Worm (Caenorhabditis elegans) whole organism, early embryonic: ENCODE data around the gene srh-276.

Source experiments
- B0310.2 ChIP-seq: sonication (generic microtip); optimal IDR thresholded peaks from 2 replicates; lab custom pipeline; 2016; ENCODE audit warnings: mild to moderate bottlenecking, missing genetic modification characterization, missing compliant biosample characterization
- F13C5.2 ChIP-seq: sonication (generic microtip); optimal IDR thresholded peaks from 2 replicates; lab custom pipeline; 2017; ENCODE audit warnings: mild to moderate bottlenecking, missing genetic modification characterization, inconsistent platforms, missing compliant biosample characterization
- aly-1 ChIP-seq: sonication (generic microtip); optimal IDR thresholded peaks from 2 replicates; lab custom pipeline; 2016; ENCODE audit warnings: missing genetic modification characterization, missing compliant biosample characterization
- ama-1 ChIP-seq: fragments of 150-350 bp; optimal IDR thresholded peaks from 2 replicates; lab custom pipeline; 2014
- ceh-13 ChIP-seq: fragments of 200-800 bp; sonication (Bioruptor generic); optimal IDR thresholded peaks from 2 replicates; lab custom pipeline; 2018; ENCODE audit warnings: mild to moderate bottlenecking, missing genetic modification characterization, missing compliant biosample characterization
- ceh-36 ChIP-seq: sonication (generic microtip); optimal IDR thresholded peaks from 2 replicates; lab custom pipeline; 2016; ENCODE audit warnings: missing genetic modification characterization, inconsistent platforms, missing compliant biosample characterization
- ets-7 ChIP-seq: sonication (generic microtip); optimal IDR thresholded peaks from 2 replicates; lab custom pipeline; 2016; ENCODE audit warnings: missing genotype, missing genetic modification characterization, missing compliant biosample characterization
- flt-1 ChIP-seq: fragments of 200-800 bp; sonication (Bioruptor generic); IDR thresholded peaks from 2 replicates; pipeline ENCODE4 v1.3.6; 2022; ENCODE audit warnings: missing genetic modification characterization, missing compliant biosample characterization
- hmbx-1 ChIP-seq: sonication (generic microtip); optimal IDR thresholded peaks from 2 replicates; lab custom pipeline; 2016; ENCODE audit warnings: mild to moderate bottlenecking, missing genetic modification characterization, missing compliant biosample characterization
- hmg-4 ChIP-seq: fragments of 200-800 bp; sonication (Bioruptor generic); optimal IDR thresholded peaks from 2 replicates; lab custom pipeline; 2018; ENCODE audit warnings: mild to moderate bottlenecking, missing genetic modification characterization, missing compliant biosample characterization
- hnd-1 ChIP-seq: sonication (generic microtip); optimal IDR thresholded peaks from 2 replicates; lab custom pipeline; 2016; ENCODE audit warnings: missing genetic modification characterization, missing compliant biosample characterization
- pes-1 ChIP-seq: fragments of 200-800 bp; sonication (Bioruptor generic); IDR thresholded peaks from 2 replicates; pipeline ENCODE4 v1.3.6; 2022; ENCODE audit warnings: missing genetic modification reagents, missing genetic modification characterization, missing compliant biosample characterization
- scrt-1 ChIP-seq: fragments of 200-800 bp; sonication (Bioruptor generic); IDR thresholded peaks from 2 replicates; pipeline ENCODE4 v1.3.6; 2022; ENCODE audit warnings: missing genetic modification characterization, missing compliant biosample characterization
- sea-1 ChIP-seq: fragments of 200-800 bp; sonication (Bioruptor generic); conservative IDR thresholded peaks from 2 replicates; pipeline ENCODE4 v1.3.6; 2022; ENCODE audit warnings: missing genetic modification characterization, missing compliant biosample characterization
- tbx-11 ChIP-seq: fragments of 200-800 bp; sonication (Bioruptor generic); IDR thresholded peaks from 2 replicates; pipeline ENCODE4 v1.3.6; 2022; ENCODE audit warnings: missing genetic modification characterization, missing compliant biosample characterization
- tbx-37 ChIP-seq: fragments of 200-800 bp; sonication (Bioruptor generic); conservative IDR thresholded peaks from 2 replicates; pipeline ENCODE4 v1.3.6; 2022; ENCODE audit warnings: missing genetic modification reagents, missing genetic modification characterization, missing compliant biosample characterization
- tra-4 ChIP-seq: sonication (generic microtip); optimal IDR thresholded peaks from 2 replicates; lab custom pipeline; 2017; ENCODE audit warnings: missing genetic modification characterization, missing compliant biosample characterization

The srh-276 gene

DNA sequence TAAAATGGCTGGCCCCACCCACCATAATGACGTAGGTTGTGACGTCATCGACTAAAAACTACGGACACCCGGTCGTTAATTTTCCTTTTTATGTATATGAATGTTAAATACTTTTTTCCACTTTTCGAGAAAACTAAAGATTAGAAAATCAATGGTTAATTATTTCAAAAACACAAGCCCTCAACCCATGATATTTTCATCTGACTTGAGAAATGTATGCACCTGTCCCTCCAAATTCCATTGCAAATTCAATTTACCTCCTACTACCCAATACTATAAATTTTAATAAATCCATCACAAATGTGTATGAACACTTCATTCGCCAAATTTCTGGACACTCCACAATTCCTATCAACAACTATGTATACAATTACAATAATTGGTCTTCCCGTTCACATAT, at the start of gene srh-276:
srh-276 (plus strand) TSS at position 301 of the 400 bp plus-strand sequence.
- TF ChIP-seq B0310.2 (tag; lab: Kevin White, UChicago) (no peak), ama-1 (no peak), tbx-37 (GFP tag; lab: Robert Waterston, UW) (no peak), pes-1 (no peak), scrt-1 (GFP tag; lab: Robert Waterston, UW) (no peak), hnd-1 (tag; lab: Kevin White, UChicago) (no peak), aly-1 (tag; lab: Kevin White, UChicago) (no peak), hmbx-1 (tag; lab: Kevin White, UChicago) (no peak), F13C5.2 (no peak), ets-7 (tag; lab: Kevin White, UChicago) (no peak), hmg-4 (GFP tag; lab: Kevin White, UChicago) (no peak), tra-4 (tag; lab: Kevin White, UChicago) (no peak), ceh-13 (GFP tag; lab: Kevin White, UChicago) (no peak), flt-1 (GFP tag; lab: Robert Waterston, UW) (no peak), sea-1 (GFP tag; lab: Robert Waterston, UW) (no peak), tbx-11 (no peak), ceh-36 (tag; lab: Kevin White, UChicago) (no peak)

- no peak for TF ChIP-seq pes-1
- TF ChIP-seq scrt-1 (GFP tag; lab: Robert Waterston, UW): no peak
- no peak for TF ChIP-seq tra-4 (tag; lab: Kevin White, UChicago)
- no peak for TF ChIP-seq sea-1 (GFP tag; lab: Robert Waterston, UW)
- no peak for TF ChIP-seq ets-7 (tag; lab: Kevin White, UChicago)
- TF ChIP-seq aly-1 (tag; lab: Kevin White, UChicago): no peak
- no peak for TF ChIP-seq F13C5.2
- no peak for TF ChIP-seq hmg-4 (GFP tag; lab: Kevin White, UChicago)
- no peak for TF ChIP-seq hmbx-1 (tag; lab: Kevin White, UChicago)
- no peak for TF ChIP-seq B0310.2 (tag; lab: Kevin White, UChicago)
- no peak for TF ChIP-seq tbx-11
- TF ChIP-seq ama-1: no peak
- no peak for TF ChIP-seq tbx-37 (GFP tag; lab: Robert Waterston, UW)
- TF ChIP-seq ceh-13 (GFP tag; lab: Kevin White, UChicago): no peak
- no peak for TF ChIP-seq hnd-1 (tag; lab: Kevin White, UChicago)
- TF ChIP-seq ceh-36 (tag; lab: Kevin White, UChicago): no peak
- TF ChIP-seq flt-1 (GFP tag; lab: Robert Waterston, UW): no peak
These were observed 49.3 kb upstream of the srh-276 start for ce11 chrV:15479825-15480224.

ce11 chrV:15480505-15481075, 48.6 kb upstream of the srh-276 start:
- TF ChIP-seq sea-1 (GFP tag; lab: Robert Waterston, UW) (no peak), hmbx-1 (tag; lab: Kevin White, UChicago) (no peak), aly-1 (tag; lab: Kevin White, UChicago) (no peak), ets-7 (tag; lab: Kevin White, UChicago) (no peak), tra-4 (tag; lab: Kevin White, UChicago) (no peak)

ce11 chrV:15481374-15481773, 47.8 kb upstream of the srh-276 start, which contains the start of gene nhr-150:
nhr-150 (minus strand) TSS chrV:15481465.
- TF ChIP-seq F13C5.2 (no peak), aly-1 (tag; lab: Kevin White, UChicago) (no peak), tra-4 (tag; lab: Kevin White, UChicago) (no peak), hmbx-1 (tag; lab: Kevin White, UChicago) (no peak), hnd-1 (tag; lab: Kevin White, UChicago) (no peak), ets-7 (tag; lab: Kevin White, UChicago) (no peak), pes-1 (no peak), B0310.2 (tag; lab: Kevin White, UChicago) (no peak), sea-1 (GFP tag; lab: Robert Waterston, UW) (no peak), scrt-1 (GFP tag; lab: Robert Waterston, UW) (no peak), flt-1 (GFP tag; lab: Robert Waterston, UW) (no peak), hmg-4 (GFP tag; lab: Kevin White, UChicago) (no peak), tbx-37 (GFP tag; lab: Robert Waterston, UW) (no peak), ama-1 (no peak), tbx-11 (no peak), ceh-13 (GFP tag; lab: Kevin White, UChicago) (no peak), ceh-36 (tag; lab: Kevin White, UChicago) (no peak)

DNA sequence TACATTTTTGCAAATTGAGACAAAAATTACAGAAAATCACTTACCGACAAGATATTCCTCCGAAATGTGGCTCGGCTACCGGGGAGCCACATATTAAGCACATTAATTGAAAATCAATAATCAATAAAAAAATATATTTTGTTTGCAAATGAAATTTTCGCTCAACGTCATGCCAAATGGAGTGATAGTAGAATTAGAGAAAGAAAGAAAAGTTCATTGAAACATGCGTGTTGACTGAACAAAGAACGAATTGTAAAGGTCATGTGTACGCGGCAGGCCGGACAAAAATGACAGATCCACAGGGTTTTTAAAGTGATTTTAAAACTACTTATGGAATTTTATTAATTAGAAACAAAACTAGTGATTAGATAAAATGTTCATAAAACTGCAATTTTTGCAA, 45.6 kb upstream of the srh-276 start:
- no peak for TF ChIP-seq ama-1
- TF ChIP-seq flt-1 (GFP tag; lab: Robert Waterston, UW): no peak
- no peak for TF ChIP-seq hmbx-1 (tag; lab: Kevin White, UChicago)
- no peak for TF ChIP-seq tra-4 (tag; lab: Kevin White, UChicago)
- no peak for TF ChIP-seq B0310.2 (tag; lab: Kevin White, UChicago)
- no peak for TF ChIP-seq hmg-4 (GFP tag; lab: Kevin White, UChicago)
- no peak for TF ChIP-seq ets-7 (tag; lab: Kevin White, UChicago)
- TF ChIP-seq hnd-1 (tag; lab: Kevin White, UChicago): no peak
- no peak for TF ChIP-seq ceh-36 (tag; lab: Kevin White, UChicago)
- TF ChIP-seq scrt-1 (GFP tag; lab: Robert Waterston, UW): no peak
- TF ChIP-seq F13C5.2: no peak
- no peak for TF ChIP-seq sea-1 (GFP tag; lab: Robert Waterston, UW)
- TF ChIP-seq aly-1 (tag; lab: Kevin White, UChicago): no peak
- TF ChIP-seq pes-1: no peak
- no peak for TF ChIP-seq tbx-11

ce11 chrV:15484537-15484936, 44.6 kb upstream of the srh-276 start, which contains the start of gene C06B8.3:
C06B8.3 (minus strand) TSS chrV:15484637.
- no peak for TF ChIP-seq flt-1 (GFP tag; lab: Robert Waterston, UW)
- no peak for TF ChIP-seq scrt-1 (GFP tag; lab: Robert Waterston, UW)
- TF ChIP-seq ama-1: no peak
- TF ChIP-seq ceh-13 (GFP tag; lab: Kevin White, UChicago): no peak
- TF ChIP-seq tra-4 (tag; lab: Kevin White, UChicago): no peak
- TF ChIP-seq tbx-11: no peak
- no peak for TF ChIP-seq F13C5.2
- no peak for TF ChIP-seq hnd-1 (tag; lab: Kevin White, UChicago)
- no peak for TF ChIP-seq B0310.2 (tag; lab: Kevin White, UChicago)
- TF ChIP-seq aly-1 (tag; lab: Kevin White, UChicago): no peak
- no peak for TF ChIP-seq ceh-36 (tag; lab: Kevin White, UChicago)
- TF ChIP-seq pes-1: no peak
- no peak for TF ChIP-seq tbx-37 (GFP tag; lab: Robert Waterston, UW)
- no peak for TF ChIP-seq ets-7 (tag; lab: Kevin White, UChicago)
- no peak for TF ChIP-seq hmbx-1 (tag; lab: Kevin White, UChicago)
- TF ChIP-seq hmg-4 (GFP tag; lab: Kevin White, UChicago): no peak
